Fruit fly (Drosophila melanogaster) whole organism: ENCODE results near the gene CG7668.

Source experiments
- CG8478 ChIP-seq: fragments of >200 bp; optimal IDR thresholded peaks from 2 replicates; lab custom pipeline; 2018; ENCODE audit warnings: inconsistent platforms
- Dll ChIP-seq: fragments of >200 bp; optimal IDR thresholded peaks from 2 replicates; lab custom pipeline; 2017
- EcR ChIP-seq, 2 experiments: fragments of >200 bp; optimal IDR thresholded peaks; 2 replicates each; lab custom pipeline; 2017; ENCODE audit warnings: missing biosample characterization in 2 of 2, missing genetic modification characterization in 2 of 2, missing genetic modification reagents in 2 of 2
- pan ChIP-seq: fragments of >200 bp; optimal IDR thresholded peaks from 2 replicates; lab custom pipeline; 2017
- psq ChIP-seq: fragments of >200 bp; optimal IDR thresholded peaks from 2 replicates; lab custom pipeline; 2017
- usp ChIP-seq: fragments of >200 bp; optimal IDR thresholded peaks from 2 replicates; lab custom pipeline; 2017; ENCODE audit warnings: missing biosample characterization, missing genetic modification characterization, mixed read lengths

The CG7668 gene

dm6 chr3L:19991120-19991519 is 11.4 kb upstream of the CG7668 start, which contains the start of gene fln:
TSS of gene fln (minus strand) at chr3L:19991220.
- TF ChIP-seq usp (GFP tag; lab: Kevin White, UChicago) = no peak
- TF ChIP-seq pan (lab: Kevin White, UChicago) = no peak
- no peak for TF ChIP-seq CG8478 (lab: Kevin White, UChicago)
- no peak for TF ChIP-seq psq (lab: Kevin White, UChicago)
- no peak for TF ChIP-seq EcR (GFP tag; optimal IDR thresholded peaks at IDR 0.05; lab: Kevin White, UChicago)
- TF ChIP-seq Dll (lab: Kevin White, UChicago) = no peak

dm6 chr3L:19991714-19992231 is 10.8 kb upstream of the CG7668 start, which contains the start of the genes CG7646 and Nca:
TSS of gene CG7646 (plus strand) at chr3L:19991887.
TSS of gene Nca (plus strand) at chr3L:19991887.
- TF ChIP-seq psq (lab: Kevin White, UChicago) = no peak
- TF ChIP-seq Dll (lab: Kevin White, UChicago) = no peak
- no peak for TF ChIP-seq pan (lab: Kevin White, UChicago)
- no peak for TF ChIP-seq CG8478 (lab: Kevin White, UChicago)
- no peak for TF ChIP-seq EcR (GFP tag; optimal IDR thresholded peaks at IDR 0.05; lab: Kevin White, UChicago)
- TF ChIP-seq usp (GFP tag; lab: Kevin White, UChicago) = no peak

dm6 chr3L:19994015-19994414 is 8.5 kb upstream of the CG7668 start:
- TF ChIP-seq psq (lab: Kevin White, UChicago) (no peak), pan (lab: Kevin White, UChicago) (no peak), CG8478 (lab: Kevin White, UChicago) (no peak), EcR (GFP tag; optimal IDR thresholded peaks at IDR 0.05; lab: Kevin White, UChicago) (no peak), Dll (lab: Kevin White, UChicago) (no peak), usp (GFP tag; lab: Kevin White, UChicago) (no peak)

dm6 chr3L:20000081-20000736 is 2.3 kb upstream of the CG7668 start, which contains the start of the genes Tom20 and Gabat:
TSS of gene Tom20 (plus strand) at chr3L:20000644.
TSS of gene Gabat (minus strand) at chr3L:20000686.
- no peak for TF ChIP-seq usp (GFP tag; lab: Kevin White, UChicago)
- TF ChIP-seq psq (lab: Kevin White, UChicago) = no peak
- no peak for TF ChIP-seq EcR (GFP tag; optimal IDR thresholded peaks at IDR 0.05; lab: Kevin White, UChicago)
- TF ChIP-seq CG8478 (lab: Kevin White, UChicago) = no peak
- TF ChIP-seq pan (lab: Kevin White, UChicago) = no peak
- no peak for TF ChIP-seq Dll (lab: Kevin White, UChicago)

- TF ChIP-seq CG8478 (lab: Kevin White, UChicago) = no peak
- no peak for TF ChIP-seq usp (GFP tag; lab: Kevin White, UChicago)
- no peak for TF ChIP-seq Dll (lab: Kevin White, UChicago)
- no peak for TF ChIP-seq pan (lab: Kevin White, UChicago)
- TF ChIP-seq EcR (GFP tag; optimal IDR thresholded peaks at IDR 0.05; lab: Kevin White, UChicago) = no peak
- no peak for TF ChIP-seq psq (lab: Kevin White, UChicago)
These were observed 1.5 kb upstream of the CG7668 start for dm6 chr3L:20000878-20001640.

dm6 chr3L:20003235-20003493 is 628 bp downstream of the CG7668 start:
- TF ChIP-seq EcR (GFP tag; optimal IDR thresholded peaks at IDR 0.05; lab: Kevin White, UChicago) (no peak), CG8478 (lab: Kevin White, UChicago) (no peak), pan (lab: Kevin White, UChicago) (no peak), Dll (lab: Kevin White, UChicago) (no peak), psq (lab: Kevin White, UChicago) (no peak), usp (GFP tag; lab: Kevin White, UChicago) (no peak)

- no peak for TF ChIP-seq pan (lab: Kevin White, UChicago)
- TF ChIP-seq psq (lab: Kevin White, UChicago) = no peak
- no peak for TF ChIP-seq Dll (lab: Kevin White, UChicago)
- TF ChIP-seq CG8478 (lab: Kevin White, UChicago) = no peak
- TF ChIP-seq usp (GFP tag; lab: Kevin White, UChicago) = no peak
- no peak for TF ChIP-seq EcR (GFP tag; optimal IDR thresholded peaks at IDR 0.05; lab: Kevin White, UChicago)
These were observed 1.9 kb downstream of the CG7668 start for dm6 chr3L:20004442-20004869.

dm6 chr3L:20005033-20005782 is 2.7 kb downstream of the CG7668 start, which contains the start of gene kug:
TSS of gene kug (plus strand) at chr3L:20005301.
- TF ChIP-seq CG8478 (lab: Kevin White, UChicago) (no peak), usp (GFP tag; lab: Kevin White, UChicago) (no peak), psq (lab: Kevin White, UChicago) (no peak), pan (lab: Kevin White, UChicago) (no peak), EcR (GFP tag; optimal IDR thresholded peaks at IDR 0.05; lab: Kevin White, UChicago) (no peak), Dll (lab: Kevin White, UChicago) (no peak)

dm6 chr3L:20006269-20007265 is 4.0 kb downstream of the CG7668 start:
- TF ChIP-seq CG8478 (lab: Kevin White, UChicago) = no peak
- no peak for TF ChIP-seq usp (GFP tag; lab: Kevin White, UChicago)
- TF ChIP-seq psq (lab: Kevin White, UChicago) = no peak
- no peak for TF ChIP-seq pan (lab: Kevin White, UChicago)
- TF ChIP-seq Dll (lab: Kevin White, UChicago) = no peak
- TF ChIP-seq EcR (GFP tag; optimal IDR thresholded peaks at IDR 0.05; lab: Kevin White, UChicago) = no peak
